Worm (Caenorhabditis elegans): ENCODE measurements around the gene F59F5.5.

F59F5.5 gene

ce11 chrX:10555189-10555964 is 9.6 kb downstream of the F59F5.5 start, which contains the start of gene syd-2 (continued):
- TF ChIP-seq unc-86 (tag; optimal IDR thresholded peaks at IDR 0.05) (no peak), pat-9 (tag; optimal IDR thresholded peaks at IDR 0.05) (peak; percentile 38), pqm-1 (tag; optimal IDR thresholded peaks at IDR 0.05) (no peak), fkh-6 (tag; optimal IDR thresholded peaks at IDR 0.05) (no peak), pax-1 (tag; optimal IDR thresholded peaks at IDR 0.05) (no peak), pag-3 (tag; optimal IDR thresholded peaks at IDR 0.05; ENCODE audit: borderline replicate concordance) (no peak), T23F11.4 (GFP tag; optimal IDR thresholded peaks at IDR 0.05) (peak; percentile 64), K02D7.2 (tag; optimal IDR thresholded peaks at IDR 0.05) (peak; percentile 30), C38D4.7 (GFP tag; optimal IDR thresholded peaks at IDR 0.05) (no peak), madf-2 (tag; optimal IDR thresholded peaks at IDR 0.05) (peak; percentile 45), npax-4 (tag; optimal IDR thresholded peaks at IDR 0.05) (no peak), nfya-1 (tag; optimal IDR thresholded peaks at IDR 0.05) (peak; percentile 89), hlh-13 (GFP tag; optimal IDR thresholded peaks at IDR 0.05) (no peak), ceh-14 (tag; optimal IDR thresholded peaks at IDR 0.05) (peak; percentile 82), nhr-232 (tag; optimal IDR thresholded peaks at IDR 0.05) (peak; percentile 2), eyg-1 (tag; optimal IDR thresholded peaks at IDR 0.05) (peak; percentile 69), syd-9 (tag; optimal IDR thresholded peaks at IDR 0.05) (peak; percentile 69), ceh-24 (tag; optimal IDR thresholded peaks at IDR 0.05) (peak; percentile 3), elt-2 (tag; optimal IDR thresholded peaks at IDR 0.05) (peak; percentile 57), ceh-22 (tag; optimal IDR thresholded peaks at IDR 0.05) (no peak), ceh-30 (tag; optimal IDR thresholded peaks at IDR 0.05) (no peak), ceh-45 (GFP tag; IDR thresholded peaks at IDR 0.05) (no peak), lim-6 (tag; optimal IDR thresholded peaks at IDR 0.05) (no peak)

ce11 chrX:10556764-10557163 is 10.9 kb downstream of the F59F5.5 start:
- TF ChIP-seq ceh-31 (tag; optimal IDR thresholded peaks at IDR 0.05) (no peak), pha-4 (tag; optimal IDR thresholded peaks at IDR 0.05) (no peak), ceh-19 (GFP tag; optimal IDR thresholded peaks at IDR 0.05) (no peak), dmd-4 (tag; optimal IDR thresholded peaks at IDR 0.05; ENCODE audit: borderline replicate concordance) (no peak), C08G9.2 (tag; optimal IDR thresholded peaks at IDR 0.05) (no peak), unc-86 (tag; optimal IDR thresholded peaks at IDR 0.05) (no peak), sox-4 (tag; optimal IDR thresholded peaks at IDR 0.05) (no peak), elt-4 (tag; optimal IDR thresholded peaks at IDR 0.05) (no peak), zip-5 (tag; optimal IDR thresholded peaks at IDR 0.05) (no peak), tbx-2 (tag; optimal IDR thresholded peaks at IDR 0.05) (no peak), ceh-34 (tag; optimal IDR thresholded peaks at IDR 0.05) (no peak), ref-2 (tag; optimal IDR thresholded peaks at IDR 0.05) (no peak), T23F11.4 (GFP tag; optimal IDR thresholded peaks at IDR 0.05) (no peak), nfya-1 (tag; optimal IDR thresholded peaks at IDR 0.05) (no peak), npax-4 (tag; optimal IDR thresholded peaks at IDR 0.05) (no peak), pax-1 (tag; optimal IDR thresholded peaks at IDR 0.05) (no peak), pag-3 (tag; optimal IDR thresholded peaks at IDR 0.05; ENCODE audit: borderline replicate concordance) (no peak), hlh-15 (tag; optimal IDR thresholded peaks at IDR 0.05) (no peak), K09A11.1 (tag; optimal IDR thresholded peaks at IDR 0.05; ENCODE audit: insufficient read depth) (no peak), mec-3 (tag; optimal IDR thresholded peaks at IDR 0.05; ENCODE audit: borderline replicate concordance) (no peak)

DNA sequence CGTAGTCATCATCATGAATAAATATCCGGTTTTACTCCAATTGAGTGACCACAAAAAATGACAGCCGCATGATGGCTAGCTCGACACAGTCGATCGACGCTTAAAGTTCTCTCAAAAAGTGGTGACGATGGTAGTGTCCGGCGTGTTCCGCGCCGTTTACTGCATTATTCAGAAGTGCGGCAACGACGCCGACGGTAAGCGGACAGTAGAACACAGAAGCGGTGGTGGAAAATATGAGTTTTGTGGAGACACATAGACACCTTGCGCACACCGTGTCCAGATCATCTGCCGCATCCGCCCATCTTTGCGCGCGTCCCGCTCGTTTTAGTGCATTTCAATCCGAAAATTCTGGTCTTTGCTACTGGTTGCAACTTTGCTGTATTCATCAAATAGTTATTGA is 13.4 kb downstream of the F59F5.5 start, which contains the start of gene F59F5.7:
Gene F59F5.7, plus strand, starts transcription at position 301 of the 400 bp plus-strand sequence.
- TF ChIP-seq K02D7.2 (tag; optimal IDR thresholded peaks at IDR 0.05) (no peak), gmeb-2 (tag; optimal IDR thresholded peaks at IDR 0.05) (no peak), nhr-11 (tag; optimal IDR thresholded peaks at IDR 0.05) (no peak), ceh-30 (tag; optimal IDR thresholded peaks at IDR 0.05) (no peak), nhr-232 (tag; optimal IDR thresholded peaks at IDR 0.05) (no peak), hlh-6 (tag; optimal IDR thresholded peaks at IDR 0.05) (no peak), sox-2 (GFP tag; IDR thresholded peaks at IDR 0.05) (no peak), elt-4 (tag; optimal IDR thresholded peaks at IDR 0.05) (no peak), ceh-31 (tag; optimal IDR thresholded peaks at IDR 0.05) (no peak), pag-3 (tag; optimal IDR thresholded peaks at IDR 0.05; ENCODE audit: borderline replicate concordance) (no peak), pax-1 (tag; optimal IDR thresholded peaks at IDR 0.05) (no peak), ttx-3 (tag; optimal IDR thresholded peaks at IDR 0.05) (no peak), sdc-2 (tag; optimal IDR thresholded peaks at IDR 0.05) (no peak), fkh-6 (tag; optimal IDR thresholded peaks at IDR 0.05) (no peak)

Measured in whole organism, late embryonic.